Fruit fly (Drosophila melanogaster): ENCODE measurements around the gene CG3168.

CG3168 gene

dm6 chrX:6719968-6720367 lies 19.8 kb downstream of the CG3168 start (continued):
- TF ChIP-seq mld (GFP tag; IDR thresholded peaks at IDR 0.05; ENCODE audit: partially characterized antibody) (no peak), Sry-δ (GFP tag; optimal IDR thresholded peaks at IDR 0.05) (no peak), Atf6 (GFP tag; IDR thresholded peaks at IDR 0.05) (no peak), Oli (tag; optimal IDR thresholded peaks at IDR 0.05) (no peak), pita (GFP tag; optimal IDR thresholded peaks at IDR 0.05) (no peak), sim (GFP tag; IDR thresholded peaks at IDR 0.05) (no peak), sug (tag; optimal IDR thresholded peaks at IDR 0.05) (peak; percentile 8), sd (tag; optimal IDR thresholded peaks at IDR 0.05) (no peak), CG18619 (GFP tag; optimal IDR thresholded peaks at IDR 0.05) (no peak), sob (GFP tag; IDR thresholded peaks at IDR 0.05) (peak; percentile 28; the same call in 1 of the 2 replicates), unc-4 (GFP tag; IDR thresholded peaks at IDR 0.05; ENCODE audit: partially characterized antibody) (no peak), trem (tag; optimal IDR thresholded peaks at IDR 0.05) (no peak), ara (GFP tag; IDR thresholded peaks at IDR 0.05) (0 out of 2 replicates have a peak, but pooled peaks have one; percentile 41), CG5245 (GFP tag; optimal IDR thresholded peaks at IDR 0.05) (no peak), D19B (GFP tag; optimal IDR thresholded peaks at IDR 0.05) (no peak), C15 (GFP tag; IDR thresholded peaks at IDR 0.05) (no peak), disco-r (GFP tag; optimal IDR thresholded peaks at IDR 0.05) (no peak), CG17361 (GFP tag; IDR thresholded peaks at IDR 0.05) (no peak), NC2β (GFP tag; optimal IDR thresholded peaks at IDR 0.05) (no peak), gro (GFP tag; optimal IDR thresholded peaks at IDR 0.05) (no peak), Max (GFP tag; optimal IDR thresholded peaks at IDR 0.05) (no peak), CG8281 (tag; optimal IDR thresholded peaks at IDR 0.05) (no peak), Hr3 (GFP tag; optimal IDR thresholded peaks at IDR 0.05) (no peak), CG1792 (GFP tag; optimal IDR thresholded peaks at IDR 0.05) (no peak), CG12104 (GFP tag; optimal IDR thresholded peaks at IDR 0.05) (peak; percentile 9), twi (tag; optimal IDR thresholded peaks at IDR 0.05) (no peak), dan (GFP tag; IDR thresholded peaks at IDR 0.05) (no peak), CG10543 (GFP tag; optimal IDR thresholded peaks at IDR 0.05) (peak; percentile 45), CTCF (GFP tag; optimal IDR thresholded peaks at IDR 0.05) (no peak), unpg (GFP tag; optimal IDR thresholded peaks at IDR 0.05) (no peak), BtbVII (GFP tag; optimal IDR thresholded peaks at IDR 0.05) (no peak), CG7556 (GFP tag; optimal IDR thresholded peaks at IDR 0.05) (no peak), Dek (tag; optimal IDR thresholded peaks at IDR 0.05) (no peak), CG11456 (GFP tag; IDR thresholded peaks at IDR 0.05) (no peak), Side (GFP tag; optimal IDR thresholded peaks at IDR 0.05) (no peak), CG1647 (GFP tag; optimal IDR thresholded peaks at IDR 0.05) (no peak), Hr78 (GFP tag; optimal IDR thresholded peaks at IDR 0.05) (no peak), CG17612 (GFP tag; IDR thresholded peaks at IDR 0.05) (no peak), CG8765 (GFP tag; IDR thresholded peaks at IDR 0.05) (no peak), insv (GFP tag; optimal IDR thresholded peaks at IDR 0.05) (no peak), B-H2 (GFP tag; optimal IDR thresholded peaks at IDR 0.05) (no peak), CG17385 (GFP tag; optimal IDR thresholded peaks at IDR 0.05) (peak; percentile 0), ci (GFP tag; IDR thresholded peaks at IDR 0.05) (0 out of 3 replicates have a peak, but pooled peaks have one; percentile 16), CG4424 (GFP tag; optimal IDR thresholded peaks at IDR 0.05) (no peak), Spps (tag; optimal IDR thresholded peaks at IDR 0.05) (no peak), hkb (optimal IDR thresholded peaks at IDR 0.05) (no peak), hkb (GFP tag; IDR thresholded peaks at IDR 0.05) (peak; percentile 56), chinmo (GFP tag; IDR thresholded peaks at IDR 0.05; ENCODE audit: partially characterized antibody) (no peak), ems (GFP tag; optimal IDR thresholded peaks at IDR 0.05) (no peak), nmo (GFP tag; optimal IDR thresholded peaks at IDR 0.05) (no peak), lilli (GFP tag; optimal IDR thresholded peaks at IDR 0.05) (no peak), CG9932 (GFP tag; IDR thresholded peaks at IDR 0.05) (no peak), Rfx (GFP tag; IDR thresholded peaks at IDR 0.05) (no peak; the same call in 1 of the 2 replicates)

All from whole organism, embryonic.